Fruit fly (Drosophila melanogaster): ENCODE measurements around the gene MED6.

Gene MED6

dm6 chr3R:9762955-9763931 lies 5.5 kb downstream of the MED6 start, which contains the start of the genes Snap24 and CG8478 (continued):
- TF ChIP-seq amos (GFP tag; IDR thresholded peaks at IDR 0.05; ENCODE audit: partially characterized antibody), result peak; percentile 88
- peak; percentile 55 for TF ChIP-seq gfzf (GFP tag; optimal IDR thresholded peaks at IDR 0.05)
- peak; percentile 57 for TF ChIP-seq CG2129 (GFP tag; IDR thresholded peaks at IDR 0.05; ENCODE audit: partially characterized antibody)
- no peak for TF ChIP-seq maf-S (GFP tag; optimal IDR thresholded peaks at IDR 0.05)
- peak; percentile 46 for TF ChIP-seq pita (GFP tag; optimal IDR thresholded peaks at IDR 0.05)
- TF ChIP-seq Usf (GFP tag; optimal IDR thresholded peaks at IDR 0.05), result no peak
- TF ChIP-seq Dref (GFP tag; IDR thresholded peaks at IDR 0.05), result peak; percentile 87
- no peak for TF ChIP-seq CG32767 (GFP tag; IDR thresholded peaks at IDR 0.05)
- TF ChIP-seq gcm (GFP tag; optimal IDR thresholded peaks at IDR 0.05), result no peak
- no peak for TF ChIP-seq CG15696 (tag; optimal IDR thresholded peaks at IDR 0.05)
- no peak for TF ChIP-seq Hsf (GFP tag; optimal IDR thresholded peaks at IDR 0.05)
- no peak for TF ChIP-seq CG4730 (GFP tag; IDR thresholded peaks at IDR 0.05)
- TF ChIP-seq CG7357 (GFP tag; IDR thresholded peaks at IDR 0.05), result peak; percentile 96
- TF ChIP-seq Bgb (GFP tag; IDR thresholded peaks at IDR 0.05; ENCODE audit: partially characterized antibody), result peak; percentile 85
- no peak for TF ChIP-seq CG4820 (GFP tag; optimal IDR thresholded peaks at IDR 0.05)
- no peak for TF ChIP-seq cas (GFP tag; IDR thresholded peaks at IDR 0.05)
- no peak for TF ChIP-seq CG13775 (GFP tag; optimal IDR thresholded peaks at IDR 0.05)
- no peak for TF ChIP-seq PHDP (tag; optimal IDR thresholded peaks at IDR 0.05)

dm6 chr3R:9759360-9760191 lies 9.2 kb downstream of the MED6 start, which contains the start of gene Mpi:
Mpi (plus strand) TSS chr3R:9759622.
- TF ChIP-seq bigmax (GFP tag; optimal IDR thresholded peaks at IDR 0.05), result peak; percentile 20
- TF ChIP-seq NFAT (GFP tag; IDR thresholded peaks at IDR 0.05), result 0 out of 2 replicates have a peak, but pooled peaks have one; percentile 10
- TF ChIP-seq org-1 (GFP tag; optimal IDR thresholded peaks at IDR 0.05), result no peak
- no peak for TF ChIP-seq Optix (GFP tag; IDR thresholded peaks at IDR 0.05)
- TF ChIP-seq CG8290 (GFP tag; optimal IDR thresholded peaks at IDR 0.05), result no peak
- no peak for TF ChIP-seq CG8290 (tag; optimal IDR thresholded peaks at IDR 0.05)
- no peak for TF ChIP-seq vnd (GFP tag; IDR thresholded peaks at IDR 0.05; ENCODE audit: partially characterized antibody)
- TF ChIP-seq CG13775 (GFP tag; optimal IDR thresholded peaks at IDR 0.05), result no peak
- TF ChIP-seq Trl (optimal IDR thresholded peaks at IDR 0.05), result no peak
- TF ChIP-seq Trl (GFP tag; optimal IDR thresholded peaks at IDR 0.05), result no peak
- TF ChIP-seq tll (GFP tag; optimal IDR thresholded peaks at IDR 0.05), result no peak
- peak; percentile 66 for TF ChIP-seq Scr (GFP tag; IDR thresholded peaks at IDR 0.05; ENCODE audit: partially characterized antibody)
- peak; percentile 1 for TF ChIP-seq CG7745 (tag; optimal IDR thresholded peaks at IDR 0.05)
- TF ChIP-seq nerfin-2 (GFP tag; IDR thresholded peaks at IDR 0.05; ENCODE audit: partially characterized antibody), result peak; percentile 31; the same call in 1 of the 2 replicates
- TF ChIP-seq CG10565 (GFP tag; optimal IDR thresholded peaks at IDR 0.05), result no peak
- TF ChIP-seq CG18619 (GFP tag; optimal IDR thresholded peaks at IDR 0.05), result no peak
- no peak for TF ChIP-seq lov (optimal IDR thresholded peaks at IDR 0.05)
- TF ChIP-seq lov (GFP tag; IDR thresholded peaks at IDR 0.05), result no peak
- TF ChIP-seq lmd (GFP tag; IDR thresholded peaks at IDR 0.05), result peak; percentile 17; the same call in 1 of the 2 replicates
- TF ChIP-seq Bdp1 (GFP tag; optimal IDR thresholded peaks at IDR 0.05), result no peak
- no peak for TF ChIP-seq hkb (optimal IDR thresholded peaks at IDR 0.05)
- 0 out of 2 replicates have a peak, but pooled peaks have one; percentile 25 for TF ChIP-seq hkb (GFP tag; IDR thresholded peaks at IDR 0.05)
- TF ChIP-seq CG17328 (GFP tag; IDR thresholded peaks at IDR 0.05), result 0 out of 2 replicates have a peak, but pooled peaks have one; percentile 12
- peak; percentile 29 for TF ChIP-seq Atf6 (GFP tag; IDR thresholded peaks at IDR 0.05)
- no peak for TF ChIP-seq CG18262 (tag; optimal IDR thresholded peaks at IDR 0.05)
- no peak for TF ChIP-seq Blimp-1 (GFP tag; optimal IDR thresholded peaks at IDR 0.05)
- TF ChIP-seq abd-A (tag; optimal IDR thresholded peaks at IDR 0.05), result no peak
- TF ChIP-seq Taf1 (GFP tag; IDR thresholded peaks at IDR 0.05), result no peak
- no peak for TF ChIP-seq pb (GFP tag; optimal IDR thresholded peaks at IDR 0.05)
- peak; percentile 81 for TF ChIP-seq sens (GFP tag)
